Fruit fly (Drosophila melanogaster): ENCODE measurements around the gene CG12065.

dm6 chrX:8571936-8572335, 2.2 kb upstream of the CG12065 start:
- no peak for TF ChIP-seq CG4496 (GFP tag; IDR thresholded peaks at IDR 0.05)
- no peak for TF ChIP-seq CG13204 (GFP tag; optimal IDR thresholded peaks at IDR 0.05)
- TF ChIP-seq CG12605 (GFP tag; IDR thresholded peaks at IDR 0.05) = no peak
- no peak for TF ChIP-seq CG8301 (tag; optimal IDR thresholded peaks at IDR 0.05)
- no peak for TF ChIP-seq Pif1A (GFP tag; optimal IDR thresholded peaks at IDR 0.05)
- TF ChIP-seq CG14655 (GFP tag; optimal IDR thresholded peaks at IDR 0.05) = no peak
- no peak for TF ChIP-seq EcR (GFP tag; optimal IDR thresholded peaks at IDR 0.05)
- no peak for TF ChIP-seq Ets98B (GFP tag; IDR thresholded peaks at IDR 0.05)
